Fruit fly (Drosophila melanogaster) whole organism, prepupa: ENCODE results near the gene CG14818.

ENCODE experiments used
- Blimp-1 ChIP-seq: fragments of 200-800 bp; sonication (Bioruptor generic); optimal IDR thresholded peaks from 3 replicates; lab custom pipeline; 2017; ENCODE audit warnings: missing biosample characterization, missing genetic modification characterization, mild to moderate bottlenecking, moderate library complexity, missing genetic modification reagents
- CG10631 ChIP-seq: fragments of 200-800 bp; sonication (Bioruptor generic); optimal IDR thresholded peaks from 2 replicates; lab custom pipeline; 2016; ENCODE audit warnings: missing biosample characterization, missing genetic modification characterization
- CG10669 ChIP-seq: fragments of 200-800 bp; sonication (Bioruptor generic); optimal IDR thresholded peaks from 3 replicates; lab custom pipeline; 2018; ENCODE audit warnings: missing biosample characterization, mild to moderate bottlenecking, missing genetic modification characterization, moderate library complexity
- CG11294 ChIP-seq: fragments of 200-800 bp; sonication (Bioruptor generic); IDR thresholded peaks from 2 replicates; pipeline ENCODE4 v1.3.6; 2022; ENCODE audit warnings: missing biosample characterization, missing genetic modification characterization
- CG11762 ChIP-seq: fragments of 200-800 bp; sonication (Bioruptor generic); optimal IDR thresholded peaks from 3 replicates; lab custom pipeline; 2016; ENCODE audit warnings: missing biosample characterization, missing genetic modification characterization; ENCODE audit not compliant: insufficient read depth
- CG11902 ChIP-seq: fragments of 200-800 bp; sonication (Bioruptor generic); optimal IDR thresholded peaks from 3 replicates; lab custom pipeline; 2016; ENCODE audit warnings: missing biosample characterization, missing genetic modification characterization
- CG15336 ChIP-seq: fragments of 200-800 bp; sonication (Bioruptor generic); IDR thresholded peaks from 2 replicates; pipeline ENCODE4 v1.3.6; 2022; ENCODE audit warnings: missing biosample characterization, missing genetic modification characterization
- CG16779 ChIP-seq: fragments of 200-800 bp; sonication (Bioruptor generic); optimal IDR thresholded peaks from 3 replicates; lab custom pipeline; 2017; ENCODE audit warnings: missing biosample characterization, mild to moderate bottlenecking, missing genetic modification characterization
- CG3032 ChIP-seq: fragments of 200-800 bp; optimal IDR thresholded peaks from 2 replicates; lab custom pipeline; 2019; ENCODE audit warnings: missing biosample characterization, mild to moderate bottlenecking, missing genetic modification characterization, moderate library complexity
- CG31627 ChIP-seq: fragments of 200-800 bp; sonication (Bioruptor generic); optimal IDR thresholded peaks from 3 replicates; lab custom pipeline; 2016; ENCODE audit warnings: missing biosample characterization, missing genetic modification characterization
- CG32006 ChIP-seq: fragments of 200-800 bp; sonication (Bioruptor generic); optimal IDR thresholded peaks from 3 replicates; lab custom pipeline; 2017; ENCODE audit warnings: missing biosample characterization, mild to moderate bottlenecking, missing genetic modification characterization
- CG3919 ChIP-seq: fragments of 200-800 bp; sonication (Bioruptor generic); optimal IDR thresholded peaks from 3 replicates; lab custom pipeline; 2016; ENCODE audit warnings: missing biosample characterization, missing genetic modification characterization
- CG4318 ChIP-seq: fragments of 200-800 bp; sonication (Bioruptor generic); optimal IDR thresholded peaks from 3 replicates; lab custom pipeline; 2017; ENCODE audit warnings: missing biosample characterization, mild to moderate bottlenecking, missing genetic modification characterization
- CG6163 ChIP-seq: fragments of 200-800 bp; sonication (Bioruptor generic); IDR thresholded peaks from 3 replicates; pipeline ENCODE4 v1.3.6; 2022; ENCODE audit warnings: missing biosample characterization, missing genetic modification characterization
- CG6808 ChIP-seq: fragments of 200-800 bp; sonication (Bioruptor generic); optimal IDR thresholded peaks from 3 replicates; lab custom pipeline; 2017; ENCODE audit warnings: missing biosample characterization, missing genetic modification characterization, mild to moderate bottlenecking, moderate library complexity, missing genetic modification reagents
- CG6854 ChIP-seq: fragments of 200-800 bp; sonication (Bioruptor generic); optimal IDR thresholded peaks from 2 replicates; lab custom pipeline; 2017; ENCODE audit warnings: missing biosample characterization, mild to moderate bottlenecking, missing genetic modification characterization
- CG7368 ChIP-seq: fragments of 200-800 bp; sonication (Bioruptor generic); optimal IDR thresholded peaks from 3 replicates; lab custom pipeline; 2016; ENCODE audit warnings: missing biosample characterization, missing genetic modification characterization
- CG8119 ChIP-seq: fragments of 200-800 bp; sonication (Bioruptor generic); IDR thresholded peaks from 3 replicates; pipeline ENCODE4 v1.3.6; 2022; ENCODE audit warnings: missing biosample characterization, missing genetic modification characterization
- CG8632 ChIP-seq: fragments of 200-800 bp; sonication (Bioruptor generic); optimal IDR thresholded peaks from 3 replicates; lab custom pipeline; 2016; ENCODE audit warnings: missing biosample characterization, missing genetic modification characterization
- CG9139 ChIP-seq: fragments of 200-800 bp; sonication (Bioruptor generic); optimal IDR thresholded peaks from 3 replicates; lab custom pipeline; 2017; ENCODE audit warnings: missing biosample characterization, mild to moderate bottlenecking, missing genetic modification characterization
- Eip75B ChIP-seq: fragments of 200-800 bp; sonication (Bioruptor generic); optimal IDR thresholded peaks from 3 replicates; lab custom pipeline; 2016; ENCODE audit warnings: missing biosample characterization, missing genetic modification characterization
- Eip78C ChIP-seq: fragments of 200-800 bp; sonication (Bioruptor generic); peaks from one replicate; lab custom pipeline; 2016; ENCODE audit warnings: missing biosample characterization, missing genetic modification characterization
- Eip93F ChIP-seq: fragments of 200-800 bp; sonication (Bioruptor generic); optimal IDR thresholded peaks from 2 replicates; lab custom pipeline; 2016; ENCODE audit warnings: missing biosample characterization, mild to moderate bottlenecking, missing genetic modification characterization
- Ets96B ChIP-seq: fragments of 200-800 bp; optimal IDR thresholded peaks from 2 replicates; lab custom pipeline; 2019; ENCODE audit warnings: missing biosample characterization, mild to moderate bottlenecking, missing genetic modification characterization, moderate library complexity
- Gug ChIP-seq: fragments of 200-800 bp; sonication (Bioruptor generic); IDR thresholded peaks from 2 replicates; pipeline ENCODE4 v1.3.6; 2022; ENCODE audit warnings: missing biosample characterization, missing genetic modification characterization
- Hr38 ChIP-seq: sonication (Bioruptor generic); optimal IDR thresholded peaks from 2 replicates; lab custom pipeline; 2016; ENCODE audit warnings: missing biosample characterization, missing genetic modification characterization
- Hr39 ChIP-seq: fragments of 200-800 bp; sonication (Bioruptor generic); optimal IDR thresholded peaks from 2 replicates; lab custom pipeline; 2016; ENCODE audit warnings: missing biosample characterization, missing genetic modification characterization
- Hr4 ChIP-seq: fragments of 200-800 bp; sonication (Bioruptor generic); optimal IDR thresholded peaks from 3 replicates; lab custom pipeline; 2016; ENCODE audit warnings: missing biosample characterization, missing genetic modification characterization
- Lpt ChIP-seq: fragments of 200-800 bp; sonication (Bioruptor generic); optimal IDR thresholded peaks from 3 replicates; lab custom pipeline; 2016; ENCODE audit warnings: missing biosample characterization, missing genetic modification characterization
- Met ChIP-seq: fragments of 200-800 bp; sonication (Bioruptor generic); optimal IDR thresholded peaks from 3 replicates; lab custom pipeline; 2016; ENCODE audit warnings: missing biosample characterization, missing genetic modification characterization
- OdsH ChIP-seq: fragments of 200-800 bp; sonication (Bioruptor generic); optimal IDR thresholded peaks from 3 replicates; lab custom pipeline; 2016; ENCODE audit warnings: missing biosample characterization, missing genetic modification characterization
- Smox ChIP-seq: fragments of 200-800 bp; sonication (Bioruptor generic); optimal IDR thresholded peaks from 3 replicates; lab custom pipeline; 2016; ENCODE audit warnings: missing biosample characterization, missing genetic modification characterization
- Sox102F ChIP-seq: fragments of 200-800 bp; sonication (Bioruptor generic); optimal IDR thresholded peaks from 2 replicates; lab custom pipeline; 2016; ENCODE audit warnings: missing biosample characterization, mild to moderate bottlenecking, missing genetic modification characterization
- Sox14 ChIP-seq: fragments of 200-800 bp; sonication (Bioruptor generic); optimal IDR thresholded peaks from 3 replicates; lab custom pipeline; 2016; ENCODE audit warnings: missing biosample characterization, missing genetic modification characterization
- Sox15 ChIP-seq: fragments of 200-800 bp; sonication (Bioruptor generic); optimal IDR thresholded peaks from 3 replicates; lab custom pipeline; 2016; ENCODE audit warnings: missing biosample characterization, missing genetic modification characterization
- dac ChIP-seq: fragments of 200-800 bp; sonication (Bioruptor generic); optimal IDR thresholded peaks from 2 replicates; lab custom pipeline; 2017; ENCODE audit warnings: missing biosample characterization, mild to moderate bottlenecking, missing genetic modification characterization
- dsx ChIP-seq: fragments of 200-800 bp; optimal IDR thresholded peaks from 3 replicates; lab custom pipeline; 2019; ENCODE audit warnings: missing biosample characterization, mild to moderate bottlenecking, missing genetic modification characterization, moderate library complexity; ENCODE audit not compliant: poor library complexity, severe bottlenecking
- eg ChIP-seq: fragments of 200-800 bp; sonication (Bioruptor generic); IDR thresholded peaks from 3 replicates; pipeline ENCODE4 v1.3.6; 2022; ENCODE audit warnings: missing biosample characterization, missing genetic modification characterization
- esn ChIP-seq: fragments of 200-800 bp; sonication (Bioruptor generic); optimal IDR thresholded peaks from 2 replicates; lab custom pipeline; 2016; ENCODE audit warnings: missing biosample characterization, mild to moderate bottlenecking, missing genetic modification characterization, moderate library complexity
- fd59A ChIP-seq: fragments of 200-800 bp; sonication (Bioruptor generic); optimal IDR thresholded peaks from 2 replicates; lab custom pipeline; 2017; ENCODE audit warnings: missing biosample characterization, mild to moderate bottlenecking, missing genetic modification characterization, missing genetic modification reagents
- fd85E ChIP-seq: fragments of 200-800 bp; sonication (Bioruptor generic); optimal IDR thresholded peaks from 3 replicates; lab custom pipeline; 2016; ENCODE audit warnings: missing biosample characterization, missing genetic modification characterization
- fkh ChIP-seq: fragments of 200-800 bp; sonication (Bioruptor generic); optimal IDR thresholded peaks from 3 replicates; lab custom pipeline; 2017; ENCODE audit warnings: missing biosample characterization, mild to moderate bottlenecking, missing genetic modification characterization, moderate library complexity
- lz ChIP-seq: fragments of 200-800 bp; sonication (Bioruptor generic); optimal IDR thresholded peaks from 3 replicates; lab custom pipeline; 2016; ENCODE audit warnings: missing biosample characterization, missing genetic modification characterization
- net ChIP-seq: fragments of 200-800 bp; sonication (Bioruptor generic); optimal IDR thresholded peaks from 3 replicates; lab custom pipeline; 2016; ENCODE audit warnings: missing biosample characterization, missing genetic modification characterization
- salr ChIP-seq, 2 experiments: fragments of 200-800 bp; sonication (Bioruptor generic); optimal IDR thresholded peaks; 3 replicates each; lab custom pipeline; 2016 to 2018; ENCODE audit warnings: missing biosample characterization in 2 of 2, missing genetic modification characterization in 2 of 2, mild to moderate bottlenecking in 1 of 2
- spab ChIP-seq: fragments of 200-800 bp; sonication (Bioruptor generic); optimal IDR thresholded peaks from 2 replicates; lab custom pipeline; 2017; ENCODE audit warnings: missing biosample characterization, mild to moderate bottlenecking, missing genetic modification characterization, missing genetic modification reagents
- ss ChIP-seq, 2 experiments: fragments of 200-800 bp; sonication (Bioruptor generic); optimal IDR thresholded peaks; 2 replicates in 1 of 2; 3 replicates in 1 of 2; lab custom pipeline; 2017 to 2018; ENCODE audit warnings: mild to moderate bottlenecking in 2 of 2, missing biosample characterization in 2 of 2, missing genetic modification characterization in 2 of 2, moderate library complexity in 1 of 2
- svp ChIP-seq: fragments of 200-800 bp; sonication (Bioruptor generic); peaks from one replicate; lab custom pipeline; 2016; ENCODE audit warnings: missing biosample characterization, missing genetic modification characterization
- topi ChIP-seq: fragments of 200-800 bp; sonication (Bioruptor generic); optimal IDR thresholded peaks from 3 replicates; lab custom pipeline; 2016; ENCODE audit warnings: missing biosample characterization, missing genetic modification characterization
- vri ChIP-seq: fragments of 200-800 bp; sonication (Bioruptor generic); optimal IDR thresholded peaks from 3 replicates; lab custom pipeline; 2016; ENCODE audit warnings: missing biosample characterization, mild to moderate bottlenecking, missing genetic modification characterization

CG14818 gene

dm6 chrX:1842875-1843274, 36.7 kb downstream of the CG14818 start:
- TF ChIP-seq svp (GFP tag; lab: Kevin White, UChicago) (peak; percentile 62), fd59A (GFP tag; lab: Kevin White, UChicago) (no peak), vri (GFP tag; lab: Kevin White, UChicago) (peak; percentile 33), CG3919 (no peak)

- TF ChIP-seq Eip78C, result peak; percentile 97
- peak; percentile 79 for TF ChIP-seq CG6808
- peak; percentile 89 for TF ChIP-seq CG7368
- peak; percentile 63 for TF ChIP-seq Blimp-1 (GFP tag; lab: Kevin White, UChicago)
- peak; percentile 83 for TF ChIP-seq CG3032 (tag; lab: Kevin White, UChicago)
- peak; percentile 88 for TF ChIP-seq Met (GFP tag; lab: Kevin White, UChicago)
- TF ChIP-seq CG6854 (GFP tag; lab: Kevin White, UChicago), result peak; percentile 66
- peak; percentile 76 for TF ChIP-seq CG11762 (GFP tag; lab: Kevin White, UChicago)
- peak; percentile 80 for TF ChIP-seq CG11902 (GFP tag; lab: Kevin White, UChicago)
- TF ChIP-seq ss (GFP tag; optimal IDR thresholded peaks at IDR 0.05; lab: Kevin White, UChicago), result peak; percentile 86 to 88
- TF ChIP-seq Eip93F (GFP tag; lab: Kevin White, UChicago), result peak; percentile 55
- peak; percentile 91 for TF ChIP-seq topi (GFP tag; lab: Kevin White, UChicago)
- peak; percentile 80 for TF ChIP-seq fd59A (GFP tag; lab: Kevin White, UChicago)
- peak; percentile 62 for TF ChIP-seq CG8119 (GFP tag; lab: Robert Waterston, UW)
- TF ChIP-seq Lpt (GFP tag; lab: Kevin White, UChicago), result peak; percentile 56
- TF ChIP-seq spab (GFP tag; lab: Kevin White, UChicago), result peak; percentile 78
- peak; percentile 90 for TF ChIP-seq Hr39 (GFP tag; lab: Kevin White, UChicago)
- TF ChIP-seq net (GFP tag; lab: Kevin White, UChicago), result peak; percentile 78
- TF ChIP-seq CG31627 (GFP tag; lab: Kevin White, UChicago), result peak; percentile 88
- peak; percentile 40 for TF ChIP-seq dac (GFP tag; lab: Kevin White, UChicago)
- TF ChIP-seq Smox, result peak; percentile 83
- peak; percentile 81 for TF ChIP-seq Sox15
- peak; percentile 93 for TF ChIP-seq Sox14 (GFP tag; lab: Kevin White, UChicago)
- peak; percentile 59 for TF ChIP-seq CG16779
- TF ChIP-seq CG32006 (GFP tag; lab: Kevin White, UChicago), result peak; percentile 71
- peak; percentile 9; the same call in 1 of the 2 replicates for TF ChIP-seq CG11294 (GFP tag; lab: Robert Waterston, UW)
- peak; percentile 86 for TF ChIP-seq CG9139
- peak; percentile 85 for TF ChIP-seq CG10631
- peak; percentile 36 for TF ChIP-seq CG4318 (GFP tag; lab: Kevin White, UChicago)
- TF ChIP-seq fd85E (GFP tag; lab: Kevin White, UChicago), result peak; percentile 45
- peak; percentile 86 for TF ChIP-seq lz (GFP tag; lab: Kevin White, UChicago)
- TF ChIP-seq Hr38 (GFP tag; lab: Kevin White, UChicago), result no peak
- peak; percentile 88 for TF ChIP-seq Sox102F (GFP tag; lab: Kevin White, UChicago)
- TF ChIP-seq salr (GFP tag; optimal IDR thresholded peaks at IDR 0.05; lab: Kevin White, UChicago), result peak; percentile 56 to 72
- TF ChIP-seq Gug (GFP tag; lab: Robert Waterston, UW), result peak; percentile 43; the same call in 1 of the 2 replicates
- peak; percentile 55 for TF ChIP-seq Hr4
- TF ChIP-seq dsx, result peak; percentile 85
- peak; percentile 86 for TF ChIP-seq CG8632 (GFP tag; lab: Kevin White, UChicago)
- peak; percentile 85 for TF ChIP-seq Ets96B (tag; lab: Kevin White, UChicago)
- TF ChIP-seq CG6163 (GFP tag; lab: Robert Waterston, UW), result peak; percentile 87
- peak; percentile 88 for TF ChIP-seq esn (GFP tag; lab: Kevin White, UChicago)
- 0 out of 3 replicates have a peak, but pooled peaks have one; percentile 29 for TF ChIP-seq eg (GFP tag; lab: Robert Waterston, UW)
- TF ChIP-seq CG15336 (GFP tag; lab: Robert Waterston, UW), result peak; percentile 65; the same call in 1 of the 2 replicates
- peak; percentile 88 for TF ChIP-seq CG10669
- peak; percentile 90 for TF ChIP-seq Eip75B (GFP tag; lab: Kevin White, UChicago)
- TF ChIP-seq fkh, result no peak
- TF ChIP-seq OdsH (GFP tag; lab: Kevin White, UChicago), result peak; percentile 80
Measured at dm6 chrX:1840520-1840919, 39.1 kb downstream of the CG14818 start.
